Fruit fly (Drosophila melanogaster): Measurements from ENCODE around the gene LysP.

The LysP gene

dm6 chr3L:1218596-1218995 lies at the start of gene LysP:
Gene LysP (minus strand): TSS chr3L:1218696.
- no peak for TF ChIP-seq Hr38 (GFP tag; optimal IDR thresholded peaks at IDR 0.05)
- TF ChIP-seq svp (GFP tag) = peak; percentile 32
- no peak for TF ChIP-seq Eip78C (GFP tag)
- no peak for TF ChIP-seq CG8319 (GFP tag; optimal IDR thresholded peaks at IDR 0.05)

DNA sequence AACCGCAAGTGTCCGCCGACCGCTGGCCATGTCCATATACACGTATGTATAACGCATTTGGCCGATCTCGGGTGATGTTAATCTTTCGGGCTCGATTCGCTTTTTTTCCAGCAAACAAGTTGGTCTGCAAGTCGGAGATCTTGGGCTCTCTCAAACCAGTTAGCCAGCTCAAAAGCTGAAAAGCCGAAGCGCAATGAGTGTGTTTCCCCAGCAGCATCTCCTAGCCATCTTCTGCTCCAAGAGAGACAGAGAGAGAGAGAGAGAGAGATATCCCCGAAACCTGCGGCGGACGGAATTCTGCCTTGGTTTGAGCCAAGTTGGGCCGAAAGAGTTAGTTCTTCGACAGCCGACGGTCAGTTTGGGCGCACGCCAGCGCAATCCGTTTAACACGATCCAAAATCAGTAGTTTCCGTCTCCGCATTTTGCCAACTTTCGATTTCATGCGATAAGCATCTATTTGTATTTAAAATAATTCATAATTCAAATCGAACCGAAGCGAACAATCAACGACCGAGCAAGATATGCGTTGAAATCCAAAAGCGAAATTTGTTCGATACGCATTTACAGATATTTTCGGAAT lies 47.0 kb upstream of the LysP start:
- TF ChIP-seq Sox102F (GFP tag; optimal IDR thresholded peaks at IDR 0.05) = no peak
- TF ChIP-seq svp (GFP tag) = no peak
- TF ChIP-seq CG4318 (GFP tag; optimal IDR thresholded peaks at IDR 0.05) = no peak
- TF ChIP-seq Blimp-1 (GFP tag; optimal IDR thresholded peaks at IDR 0.05) = peak; percentile 82
- TF ChIP-seq Eip78C (GFP tag) = no peak
- no peak for TF ChIP-seq CG16779 (tag; optimal IDR thresholded peaks at IDR 0.05)
- peak; percentile 14; the same call in 1 of the 2 replicates for TF ChIP-seq CG15336 (GFP tag; IDR thresholded peaks at IDR 0.05)
- TF ChIP-seq eg (GFP tag; IDR thresholded peaks at IDR 0.05) = 0 out of 3 replicates have a peak, but pooled peaks have one; percentile 35
- TF ChIP-seq CG32006 (GFP tag; optimal IDR thresholded peaks at IDR 0.05) = no peak
- TF ChIP-seq CG6163 (GFP tag; IDR thresholded peaks at IDR 0.05) = no peak
- TF ChIP-seq CG6854 (GFP tag; optimal IDR thresholded peaks at IDR 0.05) = peak; percentile 14
- TF ChIP-seq CG10669 (GFP tag; optimal IDR thresholded peaks at IDR 0.05) = no peak
- TF ChIP-seq CG1621 (tag; optimal IDR thresholded peaks at IDR 0.05) = peak; percentile 16
- TF ChIP-seq Met (GFP tag; optimal IDR thresholded peaks at IDR 0.05) = no peak

DNA sequence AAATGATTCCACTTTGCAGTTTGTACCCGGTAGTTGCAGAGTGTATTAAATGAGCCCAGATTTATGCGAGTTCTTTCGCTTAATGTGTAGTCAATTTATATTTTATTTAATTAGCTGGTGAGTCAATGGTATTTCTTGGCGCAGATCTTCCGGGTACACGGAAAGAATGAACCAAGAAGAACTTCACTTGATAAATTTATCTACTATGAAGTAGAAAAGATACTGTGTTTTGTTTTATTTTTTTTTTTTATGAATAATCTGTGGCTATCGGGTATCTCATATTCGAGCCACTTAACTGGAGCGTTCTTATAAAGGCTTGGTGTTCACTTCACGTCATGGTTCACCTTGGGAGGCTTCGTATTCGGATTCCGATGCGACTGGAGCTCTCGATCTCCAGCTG lies 46.5 kb upstream of the LysP start:
- TF ChIP-seq CG11762 (GFP tag; optimal IDR thresholded peaks at IDR 0.05; ENCODE audit: insufficient read depth) = no peak
- TF ChIP-seq Smox (GFP tag; optimal IDR thresholded peaks at IDR 0.05) = peak; percentile 57
- peak; percentile 45 for TF ChIP-seq Hr39 (GFP tag; optimal IDR thresholded peaks at IDR 0.05)
- peak; percentile 89 for TF ChIP-seq svp (GFP tag)
- TF ChIP-seq cyc (GFP tag; optimal IDR thresholded peaks at IDR 0.05) = peak; percentile 27
- TF ChIP-seq fd85E (GFP tag; optimal IDR thresholded peaks at IDR 0.05) = no peak
- TF ChIP-seq Eip78C (GFP tag) = peak; percentile 89
- peak; percentile 26 for TF ChIP-seq Sox14 (GFP tag; optimal IDR thresholded peaks at IDR 0.05)
- TF ChIP-seq CG16779 (tag; optimal IDR thresholded peaks at IDR 0.05) = no peak
- no peak for TF ChIP-seq Blimp-1 (GFP tag; optimal IDR thresholded peaks at IDR 0.05)
- TF ChIP-seq CG6792 (GFP tag; optimal IDR thresholded peaks at IDR 0.05) = peak; percentile 17
- TF ChIP-seq esn (GFP tag; optimal IDR thresholded peaks at IDR 0.05) = peak; percentile 62
- no peak for TF ChIP-seq net (GFP tag; optimal IDR thresholded peaks at IDR 0.05)
- no peak for TF ChIP-seq dac (GFP tag; optimal IDR thresholded peaks at IDR 0.05)
- TF ChIP-seq Met (GFP tag; optimal IDR thresholded peaks at IDR 0.05) = peak; percentile 53
- peak; percentile 56 for TF ChIP-seq CG10631 (GFP tag; optimal IDR thresholded peaks at IDR 0.05)
- TF ChIP-seq eg (GFP tag; IDR thresholded peaks at IDR 0.05) = no peak
- TF ChIP-seq dsx (GFP tag; optimal IDR thresholded peaks at IDR 0.05; ENCODE audit: poor library complexity, severe bottlenecking) = no peak
- no peak for TF ChIP-seq CG6163 (GFP tag; IDR thresholded peaks at IDR 0.05)
- no peak for TF ChIP-seq CG11294 (GFP tag; IDR thresholded peaks at IDR 0.05)
- no peak for TF ChIP-seq CG6276 (GFP tag; optimal IDR thresholded peaks at IDR 0.05)
- TF ChIP-seq CG8632 (GFP tag; optimal IDR thresholded peaks at IDR 0.05) = no peak
- TF ChIP-seq Gug (GFP tag; IDR thresholded peaks at IDR 0.05) = no peak
- no peak for TF ChIP-seq CG3032 (tag; optimal IDR thresholded peaks at IDR 0.05)
- peak in 1 of 2 experiments; percentile 5 for TF ChIP-seq salr (GFP tag; optimal IDR thresholded peaks at IDR 0.05)
- no peak for TF ChIP-seq Hr4 (GFP tag; optimal IDR thresholded peaks at IDR 0.05)
- TF ChIP-seq Sox102F (GFP tag; optimal IDR thresholded peaks at IDR 0.05) = peak; percentile 40
- TF ChIP-seq CG1621 (tag; optimal IDR thresholded peaks at IDR 0.05) = no peak
- peak; percentile 7 for TF ChIP-seq vri (GFP tag; optimal IDR thresholded peaks at IDR 0.05)
- TF ChIP-seq CG32006 (GFP tag; optimal IDR thresholded peaks at IDR 0.05) = peak; percentile 32
- peak; percentile 44 for TF ChIP-seq OdsH (GFP tag; optimal IDR thresholded peaks at IDR 0.05)
- peak; percentile 36 for TF ChIP-seq pdm3 (GFP tag; optimal IDR thresholded peaks at IDR 0.05)
- TF ChIP-seq CG15336 (GFP tag; IDR thresholded peaks at IDR 0.05) = no peak
- peak; percentile 56 for TF ChIP-seq Eip75B (GFP tag; optimal IDR thresholded peaks at IDR 0.05)
- TF ChIP-seq acj6 (GFP tag; optimal IDR thresholded peaks at IDR 0.05) = peak; percentile 29
- TF ChIP-seq CG7368 (GFP tag; optimal IDR thresholded peaks at IDR 0.05) = no peak
- TF ChIP-seq CG31627 (GFP tag; optimal IDR thresholded peaks at IDR 0.05) = peak; percentile 40
- no peak for TF ChIP-seq CG8119 (GFP tag; IDR thresholded peaks at IDR 0.05)
- no peak for TF ChIP-seq CG6808 (GFP tag; optimal IDR thresholded peaks at IDR 0.05)
- no peak for TF ChIP-seq fd59A (GFP tag; optimal IDR thresholded peaks at IDR 0.05)
- TF ChIP-seq Sox15 (GFP tag; optimal IDR thresholded peaks at IDR 0.05) = peak; percentile 1
- TF ChIP-seq CG4318 (GFP tag; optimal IDR thresholded peaks at IDR 0.05) = no peak
